Worm (Caenorhabditis elegans): ENCODE measurements around the gene srw-139.

srw-139 gene

ce11 chrV:2999736-3000135 is 14.5 kb upstream of the srw-139 start, which contains the start of gene srw-119:
TSS of gene srw-119 (minus strand) at chrV:2999836.
- TF ChIP-seq elt-3 (tag; optimal IDR thresholded peaks at IDR 0.05) (no peak), egl-5 (tag; optimal IDR thresholded peaks at IDR 0.05) (no peak), ceh-82 (tag; optimal IDR thresholded peaks at IDR 0.05) (no peak), nhr-25 (tag; optimal IDR thresholded peaks at IDR 0.05) (no peak), unc-62 (GFP tag; optimal IDR thresholded peaks at IDR 0.05) (no peak), tbx-2 (tag; optimal IDR thresholded peaks at IDR 0.05) (no peak), aly-2 (tag; optimal IDR thresholded peaks at IDR 0.05) (no peak), unc-39 (tag; optimal IDR thresholded peaks at IDR 0.05) (no peak), lin-39 (tag; optimal IDR thresholded peaks at IDR 0.05) (no peak), ama-1 (optimal IDR thresholded peaks at IDR 0.05) (no peak)

- no peak for TF ChIP-seq ceh-28 (tag; optimal IDR thresholded peaks at IDR 0.05)
- no peak for TF ChIP-seq nhr-67 (tag; optimal IDR thresholded peaks at IDR 0.05)
Measured at ce11 chrV:2996105-2996504, 10.9 kb upstream of the srw-139 start, which contains the start of gene srw-120. TSS of gene srw-120 (minus strand) at chrV:2996205.

ce11 chrV:2993816-2994215 is 8.6 kb upstream of the srw-139 start, which contains the start of gene srw-115:
TSS of gene srw-115 (minus strand) at chrV:2993916.
- TF ChIP-seq elt-3 (tag; optimal IDR thresholded peaks at IDR 0.05) (no peak), ZK546.5 (tag; optimal IDR thresholded peaks at IDR 0.05) (no peak), nhr-11 (tag; optimal IDR thresholded peaks at IDR 0.05) (no peak), unc-62 (GFP tag; optimal IDR thresholded peaks at IDR 0.05) (no peak), snpc-4 (tag; optimal IDR thresholded peaks at IDR 0.05) (no peak), ceh-9 (tag; optimal IDR thresholded peaks at IDR 0.05) (no peak), fkh-2 (tag; optimal IDR thresholded peaks at IDR 0.05) (no peak), ceh-16 (tag; optimal IDR thresholded peaks at IDR 0.05) (no peak), hmg-11 (tag; optimal IDR thresholded peaks at IDR 0.05) (no peak)

ce11 chrV:2992060-2992459 is 6.9 kb upstream of the srw-139 start:
- TF ChIP-seq egl-5 (tag; optimal IDR thresholded peaks at IDR 0.05), result no peak
- no peak for TF ChIP-seq nhr-12 (tag; optimal IDR thresholded peaks at IDR 0.05)
- TF ChIP-seq snpc-4 (tag; optimal IDR thresholded peaks at IDR 0.05), result no peak

DNA sequence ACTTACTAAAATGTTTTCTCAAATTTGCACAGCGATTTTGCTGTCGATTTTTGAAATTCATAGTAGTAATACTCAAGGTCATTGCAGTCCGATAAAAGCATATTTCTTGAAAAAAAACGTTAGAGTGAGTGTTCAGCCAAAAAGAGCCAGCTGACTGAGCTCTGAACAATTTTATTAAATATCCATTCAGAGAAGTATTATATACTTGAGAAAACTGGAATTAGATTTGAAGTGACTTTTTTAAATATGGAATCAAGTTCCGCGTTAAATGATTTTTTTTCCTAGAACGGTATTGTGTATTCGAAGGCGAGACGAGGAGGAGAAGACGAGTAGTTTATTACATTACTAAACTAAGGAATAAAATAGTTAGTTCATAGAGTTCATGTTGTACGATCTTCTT is 6.3 kb upstream of the srw-139 start, which contains the start of gene srw-121:
srw-121 (minus strand) TSS at position 101 of the 400 bp plus-strand sequence.
- no peak for TF ChIP-seq ceh-28 (tag; optimal IDR thresholded peaks at IDR 0.05)
- TF ChIP-seq zag-1 (tag; optimal IDR thresholded peaks at IDR 0.05), result no peak

- no peak for TF ChIP-seq nhr-11 (tag; optimal IDR thresholded peaks at IDR 0.05)
- TF ChIP-seq nhr-25 (tag; optimal IDR thresholded peaks at IDR 0.05), result no peak
- TF ChIP-seq aly-2 (tag; optimal IDR thresholded peaks at IDR 0.05), result no peak
- no peak for TF ChIP-seq ceh-9 (tag; optimal IDR thresholded peaks at IDR 0.05)
Measured at ce11 chrV:2987407-2987806, 2.2 kb upstream of the srw-139 start, which contains the start of gene srh-85. TSS of gene srh-85 (minus strand) at chrV:2987507.

ce11 chrV:2983351-2983750 is 1.9 kb downstream of the srw-139 start, which contains the start of gene srw-117:
TSS of gene srw-117 (minus strand) at chrV:2983451.
- no peak for TF ChIP-seq nhr-28 (tag; optimal IDR thresholded peaks at IDR 0.05)
- TF ChIP-seq nhr-25 (tag; optimal IDR thresholded peaks at IDR 0.05), result no peak
- TF ChIP-seq sea-2 (GFP tag; optimal IDR thresholded peaks at IDR 0.05), result no peak
- TF ChIP-seq nfya-1 (tag; optimal IDR thresholded peaks at IDR 0.05; ENCODE audit: insufficient read depth), result no peak
- no peak for TF ChIP-seq ceh-16 (tag; optimal IDR thresholded peaks at IDR 0.05)
- no peak for TF ChIP-seq lin-39 (tag; optimal IDR thresholded peaks at IDR 0.05)
- no peak for TF ChIP-seq skn-1 (tag; optimal IDR thresholded peaks at IDR 0.05)
- no peak for TF ChIP-seq egl-27 (tag; optimal IDR thresholded peaks at IDR 0.05)
- TF ChIP-seq unc-39 (tag; optimal IDR thresholded peaks at IDR 0.05), result no peak
- no peak for TF ChIP-seq egl-5 (tag; optimal IDR thresholded peaks at IDR 0.05)
- no peak for TF ChIP-seq nhr-11 (tag; optimal IDR thresholded peaks at IDR 0.05)
- no peak for TF ChIP-seq hmg-11 (tag; optimal IDR thresholded peaks at IDR 0.05)
- no peak for TF ChIP-seq nhr-67 (tag; optimal IDR thresholded peaks at IDR 0.05)
- TF ChIP-seq ztf-11 (tag; optimal IDR thresholded peaks at IDR 0.05), result no peak
- TF ChIP-seq elt-1 (tag; optimal IDR thresholded peaks at IDR 0.05), result no peak
- no peak for TF ChIP-seq ZK546.5 (tag; optimal IDR thresholded peaks at IDR 0.05)
- no peak for TF ChIP-seq ama-1 (optimal IDR thresholded peaks at IDR 0.05)

All from whole organism, L3 larva.